Fruit fly (Drosophila melanogaster) whole organism, prepupa: ENCODE measurements around the gene CG13062.
A peak's percentile ranks its signal among the peaks of the same experiment; 100 is the strongest.

Experiments
- Blimp-1 ChIP-seq: fragments of 200-800 bp; sonication (Bioruptor generic); optimal IDR thresholded peaks from 3 replicates; lab custom pipeline; 2017; ENCODE audit warnings: missing biosample characterization, missing genetic modification characterization, mild to moderate bottlenecking, moderate library complexity, missing genetic modification reagents
- CG10631 ChIP-seq: fragments of 200-800 bp; sonication (Bioruptor generic); optimal IDR thresholded peaks from 2 replicates; lab custom pipeline; 2016; ENCODE audit warnings: missing biosample characterization, missing genetic modification characterization
- CG11294 ChIP-seq: fragments of 200-800 bp; sonication (Bioruptor generic); IDR thresholded peaks from 2 replicates; pipeline ENCODE4 v1.3.6; 2022; ENCODE audit warnings: missing biosample characterization, missing genetic modification characterization
- CG11762 ChIP-seq: fragments of 200-800 bp; sonication (Bioruptor generic); optimal IDR thresholded peaks from 3 replicates; lab custom pipeline; 2016; ENCODE audit warnings: missing biosample characterization, missing genetic modification characterization; ENCODE audit not compliant: insufficient read depth
- CG11902 ChIP-seq: fragments of 200-800 bp; sonication (Bioruptor generic); optimal IDR thresholded peaks from 3 replicates; lab custom pipeline; 2016; ENCODE audit warnings: missing biosample characterization, missing genetic modification characterization
- CG15336 ChIP-seq: fragments of 200-800 bp; sonication (Bioruptor generic); IDR thresholded peaks from 2 replicates; pipeline ENCODE4 v1.3.6; 2022; ENCODE audit warnings: missing biosample characterization, missing genetic modification characterization
- CG1621 ChIP-seq: fragments of 200-800 bp; sonication (Bioruptor generic); optimal IDR thresholded peaks from 3 replicates; lab custom pipeline; 2018; ENCODE audit warnings: missing biosample characterization, mild to moderate bottlenecking, missing genetic modification characterization
- CG31627 ChIP-seq: fragments of 200-800 bp; sonication (Bioruptor generic); optimal IDR thresholded peaks from 3 replicates; lab custom pipeline; 2016; ENCODE audit warnings: missing biosample characterization, missing genetic modification characterization
- CG32006 ChIP-seq: fragments of 200-800 bp; sonication (Bioruptor generic); optimal IDR thresholded peaks from 3 replicates; lab custom pipeline; 2017; ENCODE audit warnings: missing biosample characterization, mild to moderate bottlenecking, missing genetic modification characterization
- CG34406 ChIP-seq: fragments of 200-800 bp; sonication (Bioruptor generic); optimal IDR thresholded peaks from 3 replicates; lab custom pipeline; 2016; ENCODE audit warnings: missing biosample characterization, missing genetic modification characterization
- CG4318 ChIP-seq: fragments of 200-800 bp; sonication (Bioruptor generic); optimal IDR thresholded peaks from 3 replicates; lab custom pipeline; 2017; ENCODE audit warnings: missing biosample characterization, mild to moderate bottlenecking, missing genetic modification characterization
- CG6163 ChIP-seq: fragments of 200-800 bp; sonication (Bioruptor generic); IDR thresholded peaks from 3 replicates; pipeline ENCODE4 v1.3.6; 2022; ENCODE audit warnings: missing biosample characterization, missing genetic modification characterization
- CG6276 ChIP-seq: fragments of 200-800 bp; sonication (Bioruptor generic); optimal IDR thresholded peaks from 2 replicates; lab custom pipeline; 2017; ENCODE audit warnings: missing biosample characterization, mild to moderate bottlenecking, missing genetic modification characterization
- CG6792 ChIP-seq: fragments of 200-800 bp; sonication (Bioruptor generic); optimal IDR thresholded peaks from 3 replicates; lab custom pipeline; 2016; ENCODE audit warnings: missing biosample characterization, missing genetic modification characterization
- CG6854 ChIP-seq: fragments of 200-800 bp; sonication (Bioruptor generic); optimal IDR thresholded peaks from 2 replicates; lab custom pipeline; 2017; ENCODE audit warnings: missing biosample characterization, mild to moderate bottlenecking, missing genetic modification characterization
- CG7368 ChIP-seq: fragments of 200-800 bp; sonication (Bioruptor generic); optimal IDR thresholded peaks from 3 replicates; lab custom pipeline; 2016; ENCODE audit warnings: missing biosample characterization, missing genetic modification characterization
- CG8119 ChIP-seq: fragments of 200-800 bp; sonication (Bioruptor generic); IDR thresholded peaks from 3 replicates; pipeline ENCODE4 v1.3.6; 2022; ENCODE audit warnings: missing biosample characterization, missing genetic modification characterization
- CG8319 ChIP-seq: fragments of 200-800 bp; sonication (Bioruptor generic); optimal IDR thresholded peaks from 3 replicates; lab custom pipeline; 2016; ENCODE audit warnings: missing biosample characterization, missing genetic modification characterization
- CG8632 ChIP-seq: fragments of 200-800 bp; sonication (Bioruptor generic); optimal IDR thresholded peaks from 3 replicates; lab custom pipeline; 2016; ENCODE audit warnings: missing biosample characterization, missing genetic modification characterization
- CG9139 ChIP-seq: fragments of 200-800 bp; sonication (Bioruptor generic); optimal IDR thresholded peaks from 3 replicates; lab custom pipeline; 2017; ENCODE audit warnings: missing biosample characterization, mild to moderate bottlenecking, missing genetic modification characterization
- Eip78C ChIP-seq: fragments of 200-800 bp; sonication (Bioruptor generic); peaks from one replicate; lab custom pipeline; 2016; ENCODE audit warnings: missing biosample characterization, missing genetic modification characterization
- Gug ChIP-seq: fragments of 200-800 bp; sonication (Bioruptor generic); IDR thresholded peaks from 2 replicates; pipeline ENCODE4 v1.3.6; 2022; ENCODE audit warnings: missing biosample characterization, missing genetic modification characterization
- Hr38 ChIP-seq: sonication (Bioruptor generic); optimal IDR thresholded peaks from 2 replicates; lab custom pipeline; 2016; ENCODE audit warnings: missing biosample characterization, missing genetic modification characterization
- Hr39 ChIP-seq: fragments of 200-800 bp; sonication (Bioruptor generic); optimal IDR thresholded peaks from 2 replicates; lab custom pipeline; 2016; ENCODE audit warnings: missing biosample characterization, missing genetic modification characterization
- Hr4 ChIP-seq: fragments of 200-800 bp; sonication (Bioruptor generic); optimal IDR thresholded peaks from 3 replicates; lab custom pipeline; 2016; ENCODE audit warnings: missing biosample characterization, missing genetic modification characterization
- Lpt ChIP-seq: fragments of 200-800 bp; sonication (Bioruptor generic); optimal IDR thresholded peaks from 3 replicates; lab custom pipeline; 2016; ENCODE audit warnings: missing biosample characterization, missing genetic modification characterization
- Met ChIP-seq: fragments of 200-800 bp; sonication (Bioruptor generic); optimal IDR thresholded peaks from 3 replicates; lab custom pipeline; 2016; ENCODE audit warnings: missing biosample characterization, missing genetic modification characterization
- OdsH ChIP-seq: fragments of 200-800 bp; sonication (Bioruptor generic); optimal IDR thresholded peaks from 3 replicates; lab custom pipeline; 2016; ENCODE audit warnings: missing biosample characterization, missing genetic modification characterization
- Smox ChIP-seq: fragments of 200-800 bp; sonication (Bioruptor generic); optimal IDR thresholded peaks from 3 replicates; lab custom pipeline; 2016; ENCODE audit warnings: missing biosample characterization, missing genetic modification characterization
- Sox102F ChIP-seq: fragments of 200-800 bp; sonication (Bioruptor generic); optimal IDR thresholded peaks from 2 replicates; lab custom pipeline; 2016; ENCODE audit warnings: missing biosample characterization, mild to moderate bottlenecking, missing genetic modification characterization
- Sox14 ChIP-seq: fragments of 200-800 bp; sonication (Bioruptor generic); optimal IDR thresholded peaks from 3 replicates; lab custom pipeline; 2016; ENCODE audit warnings: missing biosample characterization, missing genetic modification characterization
- Sox15 ChIP-seq: fragments of 200-800 bp; sonication (Bioruptor generic); optimal IDR thresholded peaks from 3 replicates; lab custom pipeline; 2016; ENCODE audit warnings: missing biosample characterization, missing genetic modification characterization
- cyc ChIP-seq: fragments of 200-800 bp; sonication (Bioruptor generic); optimal IDR thresholded peaks from 3 replicates; lab custom pipeline; 2016; ENCODE audit warnings: missing biosample characterization, missing genetic modification characterization
- dac ChIP-seq: fragments of 200-800 bp; sonication (Bioruptor generic); optimal IDR thresholded peaks from 2 replicates; lab custom pipeline; 2017; ENCODE audit warnings: missing biosample characterization, mild to moderate bottlenecking, missing genetic modification characterization
- dsx ChIP-seq: fragments of 200-800 bp; optimal IDR thresholded peaks from 3 replicates; lab custom pipeline; 2019; ENCODE audit warnings: missing biosample characterization, mild to moderate bottlenecking, missing genetic modification characterization, moderate library complexity; ENCODE audit not compliant: poor library complexity, severe bottlenecking
- eg ChIP-seq: fragments of 200-800 bp; sonication (Bioruptor generic); IDR thresholded peaks from 3 replicates; pipeline ENCODE4 v1.3.6; 2022; ENCODE audit warnings: missing biosample characterization, missing genetic modification characterization
- esn ChIP-seq: fragments of 200-800 bp; sonication (Bioruptor generic); optimal IDR thresholded peaks from 2 replicates; lab custom pipeline; 2016; ENCODE audit warnings: missing biosample characterization, mild to moderate bottlenecking, missing genetic modification characterization, moderate library complexity
- fkh ChIP-seq: fragments of 200-800 bp; sonication (Bioruptor generic); optimal IDR thresholded peaks from 3 replicates; lab custom pipeline; 2017; ENCODE audit warnings: missing biosample characterization, mild to moderate bottlenecking, missing genetic modification characterization, moderate library complexity
- lz ChIP-seq: fragments of 200-800 bp; sonication (Bioruptor generic); optimal IDR thresholded peaks from 3 replicates; lab custom pipeline; 2016; ENCODE audit warnings: missing biosample characterization, missing genetic modification characterization
- net ChIP-seq: fragments of 200-800 bp; sonication (Bioruptor generic); optimal IDR thresholded peaks from 3 replicates; lab custom pipeline; 2016; ENCODE audit warnings: missing biosample characterization, missing genetic modification characterization
- pdm3 ChIP-seq: fragments of 200-800 bp; sonication (Bioruptor generic); optimal IDR thresholded peaks from 3 replicates; lab custom pipeline; 2016; ENCODE audit warnings: missing biosample characterization, missing genetic modification characterization
- salr ChIP-seq, 2 experiments: fragments of 200-800 bp; sonication (Bioruptor generic); optimal IDR thresholded peaks; 3 replicates each; lab custom pipeline; 2016 to 2018; ENCODE audit warnings: missing biosample characterization in 2 of 2, missing genetic modification characterization in 2 of 2, mild to moderate bottlenecking in 1 of 2
- spab ChIP-seq: fragments of 200-800 bp; sonication (Bioruptor generic); optimal IDR thresholded peaks from 2 replicates; lab custom pipeline; 2017; ENCODE audit warnings: missing biosample characterization, mild to moderate bottlenecking, missing genetic modification characterization, missing genetic modification reagents
- ss ChIP-seq, 2 experiments: fragments of 200-800 bp; sonication (Bioruptor generic); optimal IDR thresholded peaks; 2 replicates in 1 of 2; 3 replicates in 1 of 2; lab custom pipeline; 2017 to 2018; ENCODE audit warnings: mild to moderate bottlenecking in 2 of 2, missing biosample characterization in 2 of 2, missing genetic modification characterization in 2 of 2, moderate library complexity in 1 of 2
- vri ChIP-seq: fragments of 200-800 bp; sonication (Bioruptor generic); optimal IDR thresholded peaks from 3 replicates; lab custom pipeline; 2016; ENCODE audit warnings: missing biosample characterization, mild to moderate bottlenecking, missing genetic modification characterization

Gene CG13062

dm6 chr3L:16334876-16335275 is 20.8 kb downstream of the CG13062 start:
- no peak for TF ChIP-seq pdm3 (GFP tag; lab: Kevin White, UChicago)
- TF ChIP-seq eg, result 0 out of 3 replicates have a peak, but pooled peaks have one; percentile 32
- peak; percentile 41 for TF ChIP-seq Eip78C (GFP tag; lab: Kevin White, UChicago)
- no peak for TF ChIP-seq CG8119 (GFP tag; lab: Robert Waterston, UW)

dm6 chr3L:16337739-16338138 is 23.7 kb downstream of the CG13062 start:
- TF ChIP-seq CG6792 (GFP tag; lab: Kevin White, UChicago) (no peak), Sox102F (GFP tag; lab: Kevin White, UChicago) (no peak)

- TF ChIP-seq CG8632 (GFP tag; lab: Kevin White, UChicago) (no peak), CG11902 (no peak), Blimp-1 (GFP tag; lab: Kevin White, UChicago) (peak; percentile 75)
Observed at dm6 chr3L:16338703-16339102, 24.6 kb downstream of the CG13062 start, which contains the start of gene CG4998. CG4998 (plus strand) TSS chr3L:16339003.

- TF ChIP-seq salr (GFP tag; optimal IDR thresholded peaks at IDR 0.05; lab: Kevin White, UChicago), result peak in 1 of 2 experiments; percentile 15
- peak; percentile 9 for TF ChIP-seq CG34406 (GFP tag; lab: Kevin White, UChicago)
- no peak for TF ChIP-seq ss (GFP tag; optimal IDR thresholded peaks at IDR 0.05; lab: Kevin White, UChicago)
- no peak for TF ChIP-seq Hr38
- TF ChIP-seq fkh, result no peak
- TF ChIP-seq CG11762, result no peak
- TF ChIP-seq Eip78C (GFP tag; lab: Kevin White, UChicago), result peak; percentile 81
- no peak for TF ChIP-seq CG6854 (GFP tag; lab: Kevin White, UChicago)
- no peak for TF ChIP-seq CG11294 (GFP tag; lab: Robert Waterston, UW)
- TF ChIP-seq vri (GFP tag; lab: Kevin White, UChicago), result no peak
- no peak for TF ChIP-seq Sox15 (GFP tag; lab: Kevin White, UChicago)
- TF ChIP-seq Smox (GFP tag; lab: Kevin White, UChicago), result no peak
- no peak for TF ChIP-seq lz
- no peak for TF ChIP-seq net
- no peak for TF ChIP-seq OdsH
- TF ChIP-seq CG8319, result no peak
- no peak for TF ChIP-seq esn (GFP tag; lab: Kevin White, UChicago)
- TF ChIP-seq CG6792 (GFP tag; lab: Kevin White, UChicago), result no peak
- TF ChIP-seq CG32006, result no peak
- TF ChIP-seq CG15336 (GFP tag; lab: Robert Waterston, UW), result peak; percentile 69
- no peak for TF ChIP-seq Gug
- no peak for TF ChIP-seq Lpt (GFP tag; lab: Kevin White, UChicago)
- peak; percentile 64 for TF ChIP-seq Hr4 (GFP tag; lab: Kevin White, UChicago)
- TF ChIP-seq Sox14, result no peak
- no peak for TF ChIP-seq spab (GFP tag; lab: Kevin White, UChicago)
- TF ChIP-seq CG8119 (GFP tag; lab: Robert Waterston, UW), result peak; percentile 74
- peak; percentile 31; the same call in 1 of the 3 replicates for TF ChIP-seq eg
- TF ChIP-seq CG9139 (GFP tag; lab: Kevin White, UChicago), result no peak
- TF ChIP-seq pdm3 (GFP tag; lab: Kevin White, UChicago), result no peak
- no peak for TF ChIP-seq dac (GFP tag; lab: Kevin White, UChicago)
- no peak for TF ChIP-seq Blimp-1 (GFP tag; lab: Kevin White, UChicago)
- TF ChIP-seq CG10631 (GFP tag; lab: Kevin White, UChicago), result no peak
- TF ChIP-seq Hr39 (GFP tag; lab: Kevin White, UChicago), result no peak
- TF ChIP-seq CG6276, result no peak
- TF ChIP-seq CG6163 (GFP tag; lab: Robert Waterston, UW), result peak; percentile 34; the same call in 1 of the 3 replicates
- no peak for TF ChIP-seq dsx (GFP tag; lab: Kevin White, UChicago)
- no peak for TF ChIP-seq CG1621
- no peak for TF ChIP-seq Met (GFP tag; lab: Kevin White, UChicago)
- no peak for TF ChIP-seq CG31627 (GFP tag; lab: Kevin White, UChicago)
- TF ChIP-seq CG7368, result no peak
- no peak for TF ChIP-seq cyc (GFP tag; lab: Kevin White, UChicago)
- peak; percentile 28 for TF ChIP-seq CG4318 (GFP tag; lab: Kevin White, UChicago)
Observed at dm6 chr3L:16339463-16339862, 25.4 kb downstream of the CG13062 start.
